Fruit fly (Drosophila melanogaster) whole organism, adult: ENCODE measurements around the gene tant.

Source experiments
- CG11617 ChIP-seq: fragments of 200-800 bp; sonication (Bioruptor generic); optimal IDR thresholded peaks from 2 replicates; lab custom pipeline; 2017; ENCODE audit warnings: mild to moderate bottlenecking, missing biosample characterization, missing genetic modification reagents, missing genetic modification characterization
- CG12768 ChIP-seq: fragments of 200-800 bp; sonication (Bioruptor generic); optimal IDR thresholded peaks from 2 replicates; lab custom pipeline; 2017; ENCODE audit warnings: missing biosample characterization, missing genetic modification characterization, mild to moderate bottlenecking, moderate library complexity, missing genetic modification reagents
- CG1620 ChIP-seq: fragments of 200-800 bp; sonication (Bioruptor generic); optimal IDR thresholded peaks from 2 replicates; lab custom pipeline; 2016; ENCODE audit warnings: missing biosample characterization, missing genetic modification characterization
- CG33017 ChIP-seq: fragments of 200-800 bp; sonication (Bioruptor generic); optimal IDR thresholded peaks from 2 replicates; lab custom pipeline; 2018; ENCODE audit warnings: missing biosample characterization, mild to moderate bottlenecking, missing genetic modification characterization, moderate library complexity
- CG5204 ChIP-seq: fragments of 200-800 bp; sonication (Bioruptor generic); optimal IDR thresholded peaks from 2 replicates; lab custom pipeline; 2016; ENCODE audit warnings: missing biosample characterization, missing genetic modification characterization
- Clk ChIP-seq: fragments of 200-800 bp; sonication (Bioruptor generic); optimal IDR thresholded peaks from 2 replicates; lab custom pipeline; 2017; ENCODE audit warnings: missing biosample characterization, missing genetic modification characterization
- Mnt ChIP-seq: fragments of 200-800 bp; sonication (Bioruptor generic); optimal IDR thresholded peaks from 2 replicates; lab custom pipeline; 2016; ENCODE audit warnings: missing biosample characterization, mild to moderate bottlenecking, missing genetic modification characterization
- bab1 ChIP-seq: fragments of 200-800 bp; sonication (Bioruptor generic); optimal IDR thresholded peaks from 3 replicates; lab custom pipeline; 2019; ENCODE audit warnings: missing biosample characterization, mild to moderate bottlenecking, missing genetic modification characterization, moderate library complexity
- cic ChIP-seq: fragments of 200-800 bp; sonication (Bioruptor generic); optimal IDR thresholded peaks from 2 replicates; lab custom pipeline; 2017; ENCODE audit warnings: missing biosample characterization, mild to moderate bottlenecking, missing genetic modification characterization, moderate library complexity
- cnc ChIP-seq, 2 experiments: fragments of >200 bp; optimal IDR thresholded peaks; 2 replicates each; lab custom pipeline; 2017
- kay ChIP-seq: fragments of 200-800 bp; sonication (Bioruptor generic); peaks from one replicate; lab custom pipeline; 2016; ENCODE audit warnings: missing biosample characterization, missing genetic modification characterization, borderline replicate concordance
- ovo ChIP-seq: fragments of 200-800 bp; sonication (Bioruptor generic); optimal IDR thresholded peaks from 2 replicates; lab custom pipeline; 2016; ENCODE audit warnings: missing biosample characterization, missing genetic modification characterization
- pad ChIP-seq: fragments of 200-800 bp; sonication (Bioruptor generic); optimal IDR thresholded peaks from 3 replicates; lab custom pipeline; 2017; ENCODE audit warnings: missing biosample characterization, missing genetic modification characterization, mild to moderate bottlenecking, moderate library complexity, missing genetic modification reagents
- toe ChIP-seq: fragments of 200-800 bp; sonication (Bioruptor generic); optimal IDR thresholded peaks from 2 replicates; lab custom pipeline; 2016; ENCODE audit warnings: missing biosample characterization, missing genetic modification characterization

DNA sequence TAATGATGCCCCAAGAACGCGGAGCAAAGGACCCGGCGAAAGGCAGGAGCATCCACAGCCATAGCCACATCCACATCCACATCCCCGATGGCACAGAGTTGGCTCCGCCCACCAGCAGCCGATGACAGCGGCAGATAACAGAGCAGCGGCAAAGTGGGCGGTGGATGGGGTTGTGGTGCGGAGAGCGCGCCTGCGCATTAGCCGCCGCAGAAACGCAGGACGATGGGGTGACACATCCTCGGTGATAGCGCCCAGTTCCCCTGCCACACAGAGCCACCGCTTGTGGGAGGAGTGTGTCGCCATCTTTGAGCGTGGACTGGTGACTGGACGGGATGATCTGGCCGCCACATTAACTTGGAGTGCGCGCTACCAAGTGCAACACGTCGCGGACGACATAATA, 42.3 kb downstream of the tant start, which contains the start of gene Ets65A:
- no peak for TF ChIP-seq kay (GFP tag; lab: Kevin White, UChicago)
- TF ChIP-seq ovo, result no peak
- no peak for TF ChIP-seq CG11617 (GFP tag; lab: Kevin White, UChicago)
- no peak for TF ChIP-seq Clk (GFP tag; lab: Kevin White, UChicago)
- TF ChIP-seq CG5204, result no peak
- no peak for TF ChIP-seq cnc (optimal IDR thresholded peaks at IDR 0.05; lab: Kevin White, UChicago)
- no peak for TF ChIP-seq pad (GFP tag; lab: Kevin White, UChicago)
- no peak for TF ChIP-seq CG1620 (GFP tag; lab: Kevin White, UChicago)
- no peak for TF ChIP-seq bab1 (GFP tag; lab: Kevin White, UChicago)
- TF ChIP-seq Mnt, result no peak
- TF ChIP-seq cic, result no peak
- TF ChIP-seq CG12768, result no peak
- TF ChIP-seq toe (GFP tag; lab: Kevin White, UChicago), result no peak
- no peak for TF ChIP-seq CG33017 (tag; lab: Kevin White, UChicago)
